Worm (Caenorhabditis elegans) whole organism, L4/young adult: ENCODE measurements around the gene F53F1.6.

ENCODE experiments used
- dao-5 ChIP-seq: sonication (generic microtip); optimal IDR thresholded peaks from 2 replicates; lab custom pipeline; 2016; ENCODE audit warnings: missing genotype, missing genetic modification characterization, moderate library complexity, missing compliant biosample characterization
- him-1 ChIP-seq: sonication (generic microtip); optimal IDR thresholded peaks from 2 replicates; lab custom pipeline; 2016; ENCODE audit warnings: missing genotype, missing genetic modification reagents, missing genetic modification characterization, missing compliant biosample characterization

DNA sequence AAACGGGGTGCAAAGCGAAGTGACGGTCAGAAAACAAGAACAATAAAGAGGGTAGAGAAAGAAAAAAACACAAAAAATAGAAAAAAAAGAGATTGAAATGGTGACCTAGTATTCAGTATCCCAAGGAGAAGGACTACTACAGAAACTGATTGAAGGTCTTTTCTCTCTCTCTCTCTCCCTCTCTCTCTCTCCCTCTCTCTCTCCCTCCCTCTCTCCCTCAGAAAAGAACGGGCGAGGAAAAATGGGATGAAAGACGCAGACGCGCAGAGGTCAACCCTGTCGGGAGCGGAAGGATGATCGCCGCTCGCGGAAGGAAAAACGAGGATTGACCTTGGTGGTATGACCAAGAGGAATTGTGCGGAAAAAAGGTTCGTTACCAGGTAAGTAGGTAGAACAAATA is 42.9 kb downstream of the F53F1.6 start:
- TF ChIP-seq him-1 (tag; lab: Kevin White, UChicago): no peak
- TF ChIP-seq dao-5 (tag; lab: Kevin White, UChicago): no peak
